Fruit fly (Drosophila melanogaster) whole organism, wandering third instar larva: ENCODE results near the gene CG3408.
A peak's percentile ranks its signal among the peaks of the same experiment; 100 is the strongest.

Experiments used
- Abd-B ChIP-seq: fragments of >200 bp; optimal IDR thresholded peaks from 2 replicates; lab custom pipeline; 2017; ENCODE audit warnings: missing biosample characterization, missing genetic modification characterization
- CG32264 ChIP-seq: fragments of 200-800 bp; sonication (Bioruptor generic); optimal IDR thresholded peaks from 2 replicates; lab custom pipeline; 2016; ENCODE audit warnings: missing biosample characterization, missing genetic modification characterization
- CG9705 ChIP-seq: fragments of 200-800 bp; sonication (Bioruptor generic); optimal IDR thresholded peaks from 2 replicates; lab custom pipeline; 2018; ENCODE audit warnings: missing biosample characterization, mild to moderate bottlenecking, missing genetic modification characterization
- CrebA ChIP-seq: fragments of 200-800 bp; sonication (Bioruptor generic); optimal IDR thresholded peaks from 2 replicates; lab custom pipeline; 2016; ENCODE audit warnings: missing biosample characterization, mild to moderate bottlenecking, missing genetic modification characterization, borderline replicate concordance
- Dfd ChIP-seq: fragments of >200 bp; optimal IDR thresholded peaks from 2 replicates; lab custom pipeline; 2017; ENCODE audit warnings: missing biosample characterization, missing genetic modification characterization
- Dif ChIP-seq: fragments of 200-275, 200-300 bp; sonication (Bioruptor generic); optimal IDR thresholded peaks from 2 replicates; lab custom pipeline; 2018; ENCODE audit warnings: missing biosample characterization, missing genetic modification characterization; ENCODE audit not compliant: partially characterized antibody
- GATAd ChIP-seq: sonication (Bioruptor generic); optimal IDR thresholded peaks from 2 replicates; lab custom pipeline; 2016; ENCODE audit warnings: missing biosample characterization, missing genetic modification characterization
- HLH106 ChIP-seq: fragments of 200-800 bp; optimal IDR thresholded peaks from 3 replicates; lab custom pipeline; 2019; ENCODE audit warnings: missing biosample characterization, mild to moderate bottlenecking, missing genetic modification characterization, moderate library complexity
- Hnf4 ChIP-seq: fragments of 200-800 bp; sonication (Bioruptor generic); optimal IDR thresholded peaks from 2 replicates; lab custom pipeline; 2016; ENCODE audit warnings: missing biosample characterization, mild to moderate bottlenecking, missing genetic modification characterization
- Hr78 ChIP-seq: fragments of >200 bp; optimal IDR thresholded peaks from 2 replicates; lab custom pipeline; 2017; ENCODE audit warnings: missing biosample characterization, missing genetic modification characterization
- Hr83 ChIP-seq: fragments of 200-300 bp; sonication (Bioruptor generic); optimal IDR thresholded peaks from 2 replicates; lab custom pipeline; 2016; ENCODE audit warnings: missing biosample characterization, mild to moderate bottlenecking, missing genetic modification characterization, moderate library complexity; ENCODE audit not compliant: poor library complexity, severe bottlenecking
- Jra ChIP-seq: sonication (Bioruptor generic); optimal IDR thresholded peaks from 2 replicates; lab custom pipeline; 2016; ENCODE audit warnings: missing biosample characterization, missing genetic modification characterization
- Mio ChIP-seq: sonication (Bioruptor generic); optimal IDR thresholded peaks from 2 replicates; lab custom pipeline; 2016; ENCODE audit warnings: missing biosample characterization, missing genetic modification characterization
- Myc ChIP-seq: fragments of >200 bp; optimal IDR thresholded peaks from 2 replicates; lab custom pipeline; 2017
- N ChIP-seq: fragments of >200 bp; optimal IDR thresholded peaks from 2 replicates; lab custom pipeline; 2018; ENCODE audit warnings: missing biosample characterization, missing external identifiers, missing genetic modification characterization
- OdsH ChIP-seq: fragments of 200-800 bp; sonication (Bioruptor generic); optimal IDR thresholded peaks from 2 replicates; lab custom pipeline; 2016; ENCODE audit warnings: missing biosample characterization, mild to moderate bottlenecking, missing genetic modification characterization
- Rel ChIP-seq, 2 experiments: fragments of 200-800 bp; sonication (Bioruptor generic) in 1 of 2; optimal IDR thresholded peaks; 2 replicates in 1 of 2; 3 replicates in 1 of 2; lab custom pipeline; 2016 to 2019; ENCODE audit warnings: mild to moderate bottlenecking in 2 of 2, missing biosample characterization in 2 of 2, missing genetic modification characterization in 2 of 2, moderate library complexity in 1 of 2
- Sp1 ChIP-seq: fragments of 200-800 bp; sonication (Bioruptor generic); optimal IDR thresholded peaks from 3 replicates; lab custom pipeline; 2019; ENCODE audit warnings: missing biosample characterization, mild to moderate bottlenecking, missing genetic modification characterization, moderate library complexity
- Vsx2 ChIP-seq: fragments of 200-300, 225-300 bp; sonication (Bioruptor generic); optimal IDR thresholded peaks from 2 replicates; lab custom pipeline; 2018; ENCODE audit warnings: missing biosample characterization, missing genetic modification characterization; ENCODE audit not compliant: partially characterized antibody
- br ChIP-seq: fragments of 200-800 bp; sonication (Bioruptor generic); optimal IDR thresholded peaks from 2 replicates; lab custom pipeline; 2016; ENCODE audit warnings: missing biosample characterization, missing genetic modification characterization
- brk ChIP-seq: fragments of 200-800 bp; sonication (Bioruptor generic); optimal IDR thresholded peaks from 2 replicates; lab custom pipeline; 2016; ENCODE audit warnings: missing biosample characterization, mild to moderate bottlenecking, missing genetic modification characterization
- dl ChIP-seq, 2 experiments: fragments of 175-275, 200-275 bp in 1 of 2; fragments of 200-275 bp in 1 of 2; sonication (Bioruptor generic); optimal IDR thresholded peaks; lab custom pipeline; 2018; ENCODE audit warnings: mild to moderate bottlenecking in 2 of 2, missing biosample characterization in 2 of 2, missing genetic modification characterization in 2 of 2, moderate library complexity in 2 of 2; ENCODE audit not compliant: partially characterized antibody in 2 of 2, insufficient read depth in 1 of 2
- dmrt93B ChIP-seq: fragments of 200-800 bp; sonication (Bioruptor generic); optimal IDR thresholded peaks from 2 replicates; lab custom pipeline; 2018; ENCODE audit warnings: missing biosample characterization, mild to moderate bottlenecking, missing genetic modification characterization
- dsf ChIP-seq: sonication (Bioruptor generic); optimal IDR thresholded peaks from 2 replicates; lab custom pipeline; 2016; ENCODE audit warnings: missing biosample characterization, missing genetic modification characterization, borderline replicate concordance
- ey ChIP-seq: fragments of 200-800 bp; sonication (Bioruptor generic); optimal IDR thresholded peaks from 2 replicates; lab custom pipeline; 2016; ENCODE audit warnings: missing biosample characterization, missing genetic modification characterization
- foxo ChIP-seq, 2 experiments: fragments of 200-800 bp; sonication (Bioruptor generic); optimal IDR thresholded peaks; 2 replicates in 1 of 2; 3 replicates in 1 of 2; lab custom pipeline; 2016 to 2017; ENCODE audit warnings: missing biosample characterization in 2 of 2, missing genetic modification characterization in 2 of 2
- fru ChIP-seq: fragments of 200-800 bp; sonication (Bioruptor generic); optimal IDR thresholded peaks from 3 replicates; lab custom pipeline; 2016; ENCODE audit warnings: missing biosample characterization, mild to moderate bottlenecking, missing genetic modification characterization
- h ChIP-seq: fragments of 200-800 bp; sonication (Bioruptor generic); optimal IDR thresholded peaks from 3 replicates; lab custom pipeline; 2016; ENCODE audit warnings: missing biosample characterization, mild to moderate bottlenecking, missing genetic modification characterization
- jim ChIP-seq: fragments of 175-275, 200-325 bp; sonication (Bioruptor generic); optimal IDR thresholded peaks from 2 replicates; lab custom pipeline; 2016; ENCODE audit warnings: missing biosample characterization, mild to moderate bottlenecking, missing genetic modification characterization
- lola ChIP-seq: fragments of >200 bp; optimal IDR thresholded peaks from 2 replicates; lab custom pipeline; 2017; ENCODE audit warnings: missing biosample characterization, missing genetic modification characterization
- pan ChIP-seq: fragments of >200 bp; optimal IDR thresholded peaks from 2 replicates; lab custom pipeline; 2017
- psq ChIP-seq: fragments of 200-800 bp; sonication (Bioruptor generic); optimal IDR thresholded peaks from 3 replicates; lab custom pipeline; 2017; ENCODE audit warnings: missing biosample characterization, mild to moderate bottlenecking, missing genetic modification characterization, moderate library complexity
- rgr ChIP-seq: fragments of 200-800 bp; sonication (Bioruptor generic); optimal IDR thresholded peaks from 3 replicates; lab custom pipeline; 2016; ENCODE audit warnings: missing biosample characterization, mild to moderate bottlenecking, missing genetic modification characterization
- sage ChIP-seq: fragments of 200-800 bp; sonication (Bioruptor generic); optimal IDR thresholded peaks from 2 replicates; lab custom pipeline; 2016; ENCODE audit warnings: missing biosample characterization, mild to moderate bottlenecking, missing genetic modification characterization
- sv ChIP-seq: fragments of 200-800 bp; sonication (Bioruptor generic); optimal IDR thresholded peaks from 3 replicates; lab custom pipeline; 2016; ENCODE audit warnings: missing biosample characterization, missing genetic modification characterization
- tai ChIP-seq: sonication (Bioruptor generic); optimal IDR thresholded peaks from 2 replicates; lab custom pipeline; 2016; ENCODE audit warnings: missing biosample characterization, missing genetic modification characterization
- usp ChIP-seq: fragments of >200 bp; optimal IDR thresholded peaks from 2 replicates; lab custom pipeline; 2017; ENCODE audit warnings: missing biosample characterization, missing genetic modification characterization
- woc ChIP-seq: sonication (Bioruptor generic); optimal IDR thresholded peaks from 2 replicates; lab custom pipeline; 2016; ENCODE audit warnings: missing biosample characterization, mild to moderate bottlenecking, missing genetic modification characterization

CG3408 gene

DNA sequence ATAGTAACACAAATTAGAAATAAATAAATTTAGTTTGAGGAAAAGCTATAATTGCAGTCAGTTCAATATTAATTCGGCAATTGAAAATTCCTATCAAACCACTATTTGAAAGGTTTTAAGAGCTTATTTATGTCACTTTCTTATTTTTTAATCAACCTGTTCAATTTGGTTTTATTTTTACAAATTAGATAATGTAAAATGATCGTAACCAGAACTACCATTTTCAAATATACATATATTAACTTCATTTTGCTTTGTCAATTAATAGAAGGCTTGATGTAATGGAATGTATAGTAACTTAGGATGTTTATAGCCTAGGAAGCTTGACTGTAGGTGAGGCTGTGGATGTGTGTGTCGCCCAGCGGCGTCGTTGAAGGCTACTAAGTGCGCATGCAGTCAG, 42.8 kb downstream of the CG3408 start:
- peak; percentile 18 for TF ChIP-seq fru (GFP tag; lab: Kevin White, UChicago)
- no peak for TF ChIP-seq Vsx2 (GFP tag; lab: Kevin White, UChicago)

DNA sequence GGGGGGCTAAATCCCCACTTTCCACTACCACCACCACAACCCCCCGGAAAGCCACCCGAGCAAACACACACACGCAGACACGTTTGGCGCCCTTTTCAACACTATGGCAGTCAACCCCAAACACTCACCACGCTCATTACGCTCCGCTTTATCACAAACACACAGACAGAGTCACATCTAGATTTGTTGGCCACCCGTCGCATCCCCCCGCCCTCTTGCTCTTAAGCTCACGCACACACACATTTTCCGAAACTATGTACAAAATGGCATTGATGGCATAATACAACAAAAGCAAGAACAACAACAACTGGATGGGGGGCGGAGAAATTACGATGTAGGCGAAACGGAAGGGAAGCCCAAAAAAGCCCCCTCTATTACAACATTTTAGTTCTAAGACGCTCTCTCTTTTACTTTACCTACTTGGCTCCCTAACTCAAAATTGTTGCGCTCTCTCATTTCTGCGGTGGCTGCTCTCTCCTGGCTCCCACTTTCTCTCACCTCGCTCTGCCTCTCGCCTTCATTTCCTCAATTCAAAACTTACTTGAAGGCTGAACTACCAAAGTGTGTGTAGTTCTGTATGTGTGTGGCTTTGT, 43.6 kb downstream of the CG3408 start:
- TF ChIP-seq dmrt93B (GFP tag; lab: Kevin White, UChicago) (no peak), usp (GFP tag; lab: Kevin White, UChicago) (no peak), CG32264 (GFP tag; lab: Kevin White, UChicago) (no peak), rgr (GFP tag; lab: Kevin White, UChicago) (no peak), sv (GFP tag; lab: Kevin White, UChicago) (no peak), foxo (GFP tag; optimal IDR thresholded peaks at IDR 0.05; lab: Kevin White, UChicago) (no peak), HLH106 (tag; lab: Kevin White, UChicago) (no peak), h (no peak), Myc (lab: Kevin White, UChicago) (no peak), woc (GFP tag; lab: Kevin White, UChicago) (no peak), fru (GFP tag; lab: Kevin White, UChicago) (no peak), Vsx2 (GFP tag; lab: Kevin White, UChicago) (no peak), br (no peak), Sp1 (no peak), N (no peak), CrebA (GFP tag; lab: Kevin White, UChicago) (no peak), Rel (GFP tag; optimal IDR thresholded peaks at IDR 0.05; lab: Kevin White, UChicago) (no peak), Rel (tag; optimal IDR thresholded peaks at IDR 0.05; lab: Kevin White, UChicago) (no peak), Mio (GFP tag; lab: Kevin White, UChicago) (no peak)

DNA sequence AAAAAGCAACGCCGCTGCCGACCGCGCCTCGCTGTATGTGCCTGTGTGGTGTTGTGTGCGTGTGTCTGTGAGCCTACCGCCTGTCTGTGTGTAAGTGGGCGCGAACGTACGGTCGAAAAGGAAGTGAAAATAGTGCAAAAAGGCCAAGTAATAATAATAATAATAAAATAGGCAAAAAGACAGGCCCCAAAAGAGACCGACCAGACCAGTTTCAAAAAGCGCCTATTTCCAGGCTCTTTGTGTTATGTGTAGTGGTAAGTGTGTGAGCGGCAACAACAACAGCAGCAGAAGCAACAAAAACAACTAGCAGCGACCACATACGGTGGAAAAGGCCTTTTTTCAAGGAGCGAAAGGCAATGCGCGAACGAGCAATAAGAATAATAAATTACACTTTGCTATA, 46.6 kb downstream of the CG3408 start:
- TF ChIP-seq usp (GFP tag; lab: Kevin White, UChicago) (no peak), brk (GFP tag; lab: Kevin White, UChicago) (no peak), sage (GFP tag; lab: Kevin White, UChicago) (no peak), lola (GFP tag; lab: Kevin White, UChicago) (no peak), Sp1 (no peak), rgr (GFP tag; lab: Kevin White, UChicago) (no peak), N (no peak), Hr83 (GFP tag; lab: Kevin White, UChicago) (no peak), ey (GFP tag; lab: Kevin White, UChicago) (no peak)

DNA sequence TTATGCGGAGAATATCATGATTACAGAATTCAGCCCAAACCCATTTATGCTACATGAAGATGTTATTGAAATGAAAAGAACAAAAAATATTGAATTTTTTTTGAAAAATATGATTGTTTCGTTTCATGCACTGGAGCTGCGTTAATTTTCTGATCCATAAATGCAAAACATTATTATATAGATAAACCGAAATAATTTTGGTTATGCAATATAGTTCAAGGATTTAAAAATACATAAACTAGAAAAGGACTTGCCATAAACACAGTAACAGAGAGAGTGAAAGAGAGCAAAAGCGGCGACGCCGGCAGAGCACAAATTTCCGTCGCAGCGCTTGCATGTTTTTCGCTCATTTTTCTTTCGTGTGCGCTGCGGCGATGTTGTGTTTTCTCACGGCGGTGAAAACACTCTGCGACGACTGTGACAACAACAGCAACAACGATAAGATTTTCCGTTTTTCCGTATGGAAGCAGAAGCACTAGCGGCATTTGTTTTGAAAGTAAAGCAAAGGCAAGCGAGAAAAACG, 47.1 kb downstream of the CG3408 start:
- no peak for TF ChIP-seq Dif (GFP tag; lab: Kevin White, UChicago)
- no peak for TF ChIP-seq Hr83 (GFP tag; lab: Kevin White, UChicago)
- no peak for TF ChIP-seq Vsx2 (GFP tag; lab: Kevin White, UChicago)
- peak; percentile 89 for TF ChIP-seq h
- TF ChIP-seq N = no peak
- TF ChIP-seq Dfd = no peak
- peak; percentile 0 to 86 for TF ChIP-seq foxo (GFP tag; optimal IDR thresholded peaks at IDR 0.05; lab: Kevin White, UChicago)
- no peak for TF ChIP-seq Myc (lab: Kevin White, UChicago)
- TF ChIP-seq GATAd (GFP tag; lab: Kevin White, UChicago) = no peak
- peak; percentile 61 for TF ChIP-seq psq (GFP tag; lab: Kevin White, UChicago)
- TF ChIP-seq woc (GFP tag; lab: Kevin White, UChicago) = peak; percentile 89
- TF ChIP-seq Mio (GFP tag; lab: Kevin White, UChicago) = no peak
- TF ChIP-seq CG9705 (GFP tag; lab: Kevin White, UChicago) = peak; percentile 81
- peak; percentile 78 for TF ChIP-seq OdsH (GFP tag; lab: Kevin White, UChicago)
- TF ChIP-seq HLH106 (tag; lab: Kevin White, UChicago) = peak; percentile 88
- no peak for TF ChIP-seq usp (GFP tag; lab: Kevin White, UChicago)
- no peak for TF ChIP-seq pan (lab: Kevin White, UChicago)
- peak; percentile 24 for TF ChIP-seq Jra (GFP tag; lab: Kevin White, UChicago)
- peak; percentile 70 for TF ChIP-seq sv (GFP tag; lab: Kevin White, UChicago)
- TF ChIP-seq Sp1 = peak; percentile 94
- peak; percentile 50 for TF ChIP-seq CG32264 (GFP tag; lab: Kevin White, UChicago)
- peak; percentile 76 for TF ChIP-seq ey (GFP tag; lab: Kevin White, UChicago)
- TF ChIP-seq lola (GFP tag; lab: Kevin White, UChicago) = no peak
- peak; percentile 73 for TF ChIP-seq rgr (GFP tag; lab: Kevin White, UChicago)
- no peak for TF ChIP-seq Hr78
- peak; percentile 82 for TF ChIP-seq sage (GFP tag; lab: Kevin White, UChicago)
- peak; percentile 61 for TF ChIP-seq tai (GFP tag; lab: Kevin White, UChicago)
- no peak for TF ChIP-seq jim (GFP tag; lab: Kevin White, UChicago)
- no peak for TF ChIP-seq Abd-B
- TF ChIP-seq brk (GFP tag; lab: Kevin White, UChicago) = peak; percentile 84
- peak; percentile 79 for TF ChIP-seq dmrt93B (GFP tag; lab: Kevin White, UChicago)
- peak; percentile 62 for TF ChIP-seq Hnf4
- no peak for TF ChIP-seq dl (GFP tag; optimal IDR thresholded peaks at IDR 0.05; lab: Kevin White, UChicago; ENCODE audit: insufficient read depth in 1 of 2, partially characterized antibody in 2 of 2)
- TF ChIP-seq dsf (GFP tag; lab: Kevin White, UChicago) = peak; percentile 26
- TF ChIP-seq Rel (GFP tag; optimal IDR thresholded peaks at IDR 0.05; lab: Kevin White, UChicago) = no peak
- TF ChIP-seq Rel (tag; optimal IDR thresholded peaks at IDR 0.05; lab: Kevin White, UChicago) = peak; percentile 61
- peak; percentile 83 for TF ChIP-seq br
- TF ChIP-seq CrebA (GFP tag; lab: Kevin White, UChicago) = no peak
